Worm (Caenorhabditis elegans): Measurements from ENCODE around the gene C34B4.3.

The C34B4.3 gene

DNA sequence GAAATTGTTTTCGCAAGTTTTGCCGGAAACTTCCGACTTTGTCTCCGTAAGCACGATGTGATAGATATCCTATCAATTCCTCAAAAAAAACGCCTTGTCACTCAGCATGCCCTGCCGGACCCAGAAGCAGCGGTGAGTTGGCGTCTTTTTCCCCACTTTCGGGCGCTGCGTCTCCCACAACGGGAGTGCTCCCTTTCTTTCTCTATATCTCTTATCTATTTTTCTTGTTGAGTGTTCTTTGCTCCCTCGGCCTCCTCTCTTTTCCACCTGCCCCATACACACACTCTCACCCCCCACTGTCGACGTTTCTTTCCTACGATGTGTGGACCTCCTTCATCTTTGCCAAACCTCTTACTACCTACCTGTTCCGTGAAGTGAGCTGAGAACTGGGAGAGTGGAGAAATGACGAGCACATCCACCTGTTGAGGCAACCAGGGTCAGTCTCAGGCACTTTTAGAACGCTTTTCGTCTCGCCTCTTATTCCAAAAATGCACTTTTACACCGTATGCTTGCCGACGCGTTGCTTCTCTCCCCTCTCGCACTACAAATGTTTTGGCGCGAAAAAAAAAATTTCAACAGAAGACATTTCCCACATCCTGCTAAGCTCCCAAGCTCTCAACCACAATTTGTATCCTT, 15.1 kb upstream of the C34B4.3 start (continued):
- TF ChIP-seq blmp-1 (tag; optimal IDR thresholded peaks at IDR 0.05; ENCODE audit: insufficient read depth): no peak
- peak; percentile 68 for TF ChIP-seq C34F6.9 (tag; optimal IDR thresholded peaks at IDR 0.05)
- peak; percentile 87 for TF ChIP-seq sem-4 (tag; optimal IDR thresholded peaks at IDR 0.05)
- peak; percentile 24 for TF ChIP-seq skn-1 (tag; optimal IDR thresholded peaks at IDR 0.05)
- peak; percentile 43 for TF ChIP-seq fos-1 (tag; optimal IDR thresholded peaks at IDR 0.05)
- TF ChIP-seq elt-1 (tag; optimal IDR thresholded peaks at IDR 0.05): no peak
- peak; percentile 27 for TF ChIP-seq nhr-21 (tag; optimal IDR thresholded peaks at IDR 0.05)

DNA sequence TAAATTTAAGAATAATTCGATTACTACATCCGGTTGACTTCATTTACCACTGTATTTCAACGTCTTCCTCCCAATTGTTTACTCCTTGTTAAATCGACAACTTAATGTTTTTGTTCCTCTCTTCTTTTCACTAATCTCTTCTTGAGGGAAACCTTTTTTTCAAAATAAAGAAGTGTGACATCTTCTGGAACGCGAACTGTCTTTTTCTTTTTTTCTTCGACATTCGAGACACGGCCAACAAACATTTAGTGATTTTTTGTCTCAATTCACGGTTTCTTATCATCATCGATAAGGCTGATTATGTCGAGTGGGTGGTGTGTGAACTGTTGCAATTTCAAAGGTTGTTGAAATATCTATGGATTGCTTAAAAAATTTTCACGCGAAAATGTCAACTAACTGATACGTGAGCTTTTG, 14.3 kb upstream of the C34B4.3 start:
- no peak for TF ChIP-seq nhr-10 (tag; optimal IDR thresholded peaks at IDR 0.05)
- TF ChIP-seq sma-9 (GFP tag; optimal IDR thresholded peaks at IDR 0.05): peak; percentile 59
- TF ChIP-seq sma-9 (tag; optimal IDR thresholded peaks at IDR 0.05): no peak
- TF ChIP-seq ztf-1 (GFP tag; conservative IDR thresholded peaks at IDR 0.05): no peak
- TF ChIP-seq C34F6.9 (tag; optimal IDR thresholded peaks at IDR 0.05): peak; percentile 1
- TF ChIP-seq mdl-1 (tag; optimal IDR thresholded peaks at IDR 0.05): no peak
- no peak for TF ChIP-seq lsy-2 (tag; optimal IDR thresholded peaks at IDR 0.05)
- no peak for TF ChIP-seq nhr-25 (tag; optimal IDR thresholded peaks at IDR 0.05)
- TF ChIP-seq lin-11 (tag; optimal IDR thresholded peaks at IDR 0.05): no peak
- TF ChIP-seq elt-3 (tag; optimal IDR thresholded peaks at IDR 0.05): no peak
- TF ChIP-seq sma-3 (GFP tag; optimal IDR thresholded peaks at IDR 0.05): peak; percentile 50
- no peak for TF ChIP-seq nhr-237 (tag; optimal IDR thresholded peaks at IDR 0.05)
- peak; percentile 72 for TF ChIP-seq crh-2 (tag; optimal IDR thresholded peaks at IDR 0.05)
- no peak for TF ChIP-seq ztf-4 (tag; optimal IDR thresholded peaks at IDR 0.05)
- TF ChIP-seq ztf-11 (tag; optimal IDR thresholded peaks at IDR 0.05): no peak
- TF ChIP-seq mbf-1 (tag; optimal IDR thresholded peaks at IDR 0.05): no peak
- no peak for TF ChIP-seq elt-1 (tag; optimal IDR thresholded peaks at IDR 0.05)
- no peak for TF ChIP-seq F13H6.1 (tag; optimal IDR thresholded peaks at IDR 0.05)
- TF ChIP-seq unc-62 (GFP tag; optimal IDR thresholded peaks at IDR 0.05): no peak
- peak; percentile 39 for TF ChIP-seq nhr-129 (tag; optimal IDR thresholded peaks at IDR 0.05)
- no peak for TF ChIP-seq ZK546.5 (tag; optimal IDR thresholded peaks at IDR 0.05)
- TF ChIP-seq lin-13 (GFP tag; optimal IDR thresholded peaks at IDR 0.05): peak; percentile 33
- TF ChIP-seq peb-1 (tag; optimal IDR thresholded peaks at IDR 0.05): no peak
- peak; percentile 35 for TF ChIP-seq nhr-21 (tag; optimal IDR thresholded peaks at IDR 0.05)
- no peak for TF ChIP-seq skn-1 (tag; optimal IDR thresholded peaks at IDR 0.05)
- TF ChIP-seq nhr-6 (tag; optimal IDR thresholded peaks at IDR 0.05): no peak
- no peak for TF ChIP-seq nhr-23 (tag; optimal IDR thresholded peaks at IDR 0.05)
- TF ChIP-seq blmp-1 (tag; optimal IDR thresholded peaks at IDR 0.05; ENCODE audit: insufficient read depth): no peak
- peak; percentile 17 for TF ChIP-seq ama-1 (optimal IDR thresholded peaks at IDR 0.05)
- TF ChIP-seq snpc-4 (tag; optimal IDR thresholded peaks at IDR 0.05): no peak
- no peak for TF ChIP-seq nhr-11 (tag; optimal IDR thresholded peaks at IDR 0.05)
- TF ChIP-seq egl-27 (tag; optimal IDR thresholded peaks at IDR 0.05): no peak
- no peak for TF ChIP-seq ceh-16 (tag; optimal IDR thresholded peaks at IDR 0.05)
- TF ChIP-seq R02D3.7 (tag; optimal IDR thresholded peaks at IDR 0.05): no peak
- no peak for TF ChIP-seq unc-55 (GFP tag; optimal IDR thresholded peaks at IDR 0.05)
- TF ChIP-seq unc-39 (tag; optimal IDR thresholded peaks at IDR 0.05): no peak
- no peak for TF ChIP-seq alr-1 (tag; optimal IDR thresholded peaks at IDR 0.05)
- TF ChIP-seq mab-5 (tag; optimal IDR thresholded peaks at IDR 0.05): no peak
- no peak for TF ChIP-seq nhr-77 (tag; optimal IDR thresholded peaks at IDR 0.05)
- TF ChIP-seq gmeb-1 (tag; optimal IDR thresholded peaks at IDR 0.05): no peak
- TF ChIP-seq Y55F3AM.14 (GFP tag; optimal IDR thresholded peaks at IDR 0.05): no peak
- TF ChIP-seq lin-39 (tag; optimal IDR thresholded peaks at IDR 0.05): no peak
- peak; percentile 81 for TF ChIP-seq fos-1 (tag; optimal IDR thresholded peaks at IDR 0.05)
- TF ChIP-seq aly-2 (tag; optimal IDR thresholded peaks at IDR 0.05): no peak
- no peak for TF ChIP-seq ceh-82 (tag; optimal IDR thresholded peaks at IDR 0.05)
- no peak for TF ChIP-seq dmd-4 (tag; optimal IDR thresholded peaks at IDR 0.05)
- TF ChIP-seq zag-1 (tag; optimal IDR thresholded peaks at IDR 0.05): no peak
- no peak for TF ChIP-seq nhr-12 (tag; optimal IDR thresholded peaks at IDR 0.05)
- no peak for TF ChIP-seq sem-4 (tag; optimal IDR thresholded peaks at IDR 0.05)

Data from whole organism, L2 larva.